Worm (Caenorhabditis elegans): ENCODE results near the gene F57G9.7.

DNA sequence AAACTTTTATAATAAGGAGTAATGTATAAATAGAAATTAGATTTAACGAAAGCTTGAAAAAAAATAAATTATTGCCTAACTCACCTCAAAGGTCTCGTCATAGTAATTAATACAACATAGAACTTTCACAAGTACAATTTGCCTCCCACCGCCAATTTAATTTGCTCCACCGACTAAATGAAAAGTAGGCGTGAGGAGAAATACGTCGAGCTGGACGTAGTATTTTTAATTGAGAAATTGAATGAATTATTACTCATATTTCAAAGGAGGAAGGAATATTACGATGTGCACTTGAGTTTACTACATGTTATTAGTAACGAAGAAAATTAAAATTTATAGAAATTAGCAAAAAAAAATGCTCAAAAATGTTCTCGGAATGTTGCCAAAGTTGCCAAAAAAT is 40.9 kb upstream of the F57G9.7 start, which contains the start of gene Y57A10C.9:
- TF ChIP-seq med-1 (GFP tag; optimal IDR thresholded peaks at IDR 0.05; ENCODE audit: insufficient read depth) (no peak), cog-1 (tag; optimal IDR thresholded peaks at IDR 0.05) (no peak), flt-1 (GFP tag; IDR thresholded peaks at IDR 0.05) (no peak), T22C8.4 (GFP tag; IDR thresholded peaks at IDR 0.05) (no peak), tab-1 (GFP tag; IDR thresholded peaks at IDR 0.05) (no peak), ref-1 (GFP tag; conservative IDR thresholded peaks at IDR 0.05) (no peak)

Data from whole organism, midembryonic.